Fruit fly (Drosophila melanogaster) whole organism, embryonic: Measurements from ENCODE around the gene RpS7.

Experiments
- Ada2b ChIP-seq: fragments of 200-800 bp; sonication (Bioruptor generic); IDR thresholded peaks from 2 replicates; pipeline ENCODE4 v1.3.6; 2022; ENCODE audit warnings: missing biosample characterization, missing genetic modification characterization
- Atf3 ChIP-seq: fragments of 200-800 bp; sonication (Bioruptor generic); optimal IDR thresholded peaks from 3 replicates; lab custom pipeline; 2016; ENCODE audit warnings: missing biosample characterization, missing genetic modification characterization
- CG10431 ChIP-seq: fragments of 200-800 bp; sonication (Bioruptor generic); optimal IDR thresholded peaks from 3 replicates; lab custom pipeline; 2018; ENCODE audit warnings: missing biosample characterization, mild to moderate bottlenecking, missing genetic modification characterization
- CG10979 ChIP-seq: fragments of 200-800 bp; sonication (Bioruptor generic); optimal IDR thresholded peaks from 2 replicates; lab custom pipeline; 2018; ENCODE audit warnings: missing biosample characterization, mild to moderate bottlenecking, missing genetic modification characterization, moderate library complexity
- CG11398 ChIP-seq: fragments of 200-800 bp; sonication (Bioruptor generic); optimal IDR thresholded peaks from 2 replicates; lab custom pipeline; 2016; ENCODE audit warnings: missing biosample characterization, missing genetic modification characterization
- CG12104 ChIP-seq: fragments of 200-800 bp; sonication (Bioruptor generic); optimal IDR thresholded peaks from 3 replicates; lab custom pipeline; 2016; ENCODE audit warnings: missing biosample characterization, missing genetic modification characterization
- CG13775 ChIP-seq: fragments of 200-800 bp; sonication (Bioruptor generic); optimal IDR thresholded peaks from 3 replicates; lab custom pipeline; 2017; ENCODE audit warnings: missing biosample characterization, mild to moderate bottlenecking, missing genetic modification characterization
- CG1647 ChIP-seq: fragments of 200-800 bp; sonication (Bioruptor generic); optimal IDR thresholded peaks from 3 replicates; lab custom pipeline; 2016; ENCODE audit warnings: missing biosample characterization, missing genetic modification characterization
- CG17359 ChIP-seq: fragments of 200-800 bp; sonication (Bioruptor generic); optimal IDR thresholded peaks from 3 replicates; lab custom pipeline; 2018; ENCODE audit warnings: missing biosample characterization, mild to moderate bottlenecking, missing genetic modification characterization, moderate library complexity
- CG34422 ChIP-seq: fragments of 200-800 bp; sonication (Bioruptor generic); IDR thresholded peaks from 3 replicates; pipeline ENCODE4 v1.3.6; 2022; ENCODE audit warnings: missing biosample characterization, missing genetic modification characterization
- CG4360 ChIP-seq: fragments of 200-800 bp; sonication (Bioruptor generic); IDR thresholded peaks from 2 replicates; pipeline ENCODE4 v1.3.6; 2022; ENCODE audit warnings: missing biosample characterization, missing genetic modification characterization
- CG4617 ChIP-seq: fragments of 200-800 bp; sonication (Bioruptor generic); optimal IDR thresholded peaks from 3 replicates; lab custom pipeline; 2016; ENCODE audit warnings: missing biosample characterization, missing genetic modification characterization, borderline replicate concordance
- CG5245 ChIP-seq: fragments of 200-800 bp; sonication (Bioruptor generic); optimal IDR thresholded peaks from 3 replicates; lab custom pipeline; 2016; ENCODE audit warnings: missing biosample characterization, missing genetic modification characterization
- CG6854 ChIP-seq: fragments of 200-800 bp; sonication (Bioruptor generic); optimal IDR thresholded peaks from 3 replicates; lab custom pipeline; 2017; ENCODE audit warnings: missing biosample characterization, mild to moderate bottlenecking, missing genetic modification characterization
- CG7786 ChIP-seq: fragments of 200-800 bp; sonication (Bioruptor generic); optimal IDR thresholded peaks from 2 replicates; lab custom pipeline; 2016; ENCODE audit warnings: missing biosample characterization, missing genetic modification characterization
- CG9609 ChIP-seq: fragments of 200-800 bp; sonication (Bioruptor generic); optimal IDR thresholded peaks from 3 replicates; lab custom pipeline; 2016; ENCODE audit warnings: missing biosample characterization, missing genetic modification characterization
- CG9876 ChIP-seq: fragments of 200-800 bp; sonication (Bioruptor generic); optimal IDR thresholded peaks from 2 replicates; lab custom pipeline; 2016; ENCODE audit warnings: missing biosample characterization, missing genetic modification characterization
- CG9932 ChIP-seq: fragments of 200-800 bp; sonication (Bioruptor generic); IDR thresholded peaks from 2 replicates; pipeline ENCODE4 v1.3.6; 2022; ENCODE audit warnings: missing biosample characterization, missing genetic modification characterization
- CTCF ChIP-seq: fragments of 200-800 bp; sonication (Bioruptor generic); optimal IDR thresholded peaks from 2 replicates; lab custom pipeline; 2017; ENCODE audit warnings: missing biosample characterization, mild to moderate bottlenecking, missing genetic modification characterization, moderate library complexity
- Dip2 ChIP-seq: fragments of 200-800 bp; sonication (Bioruptor generic); IDR thresholded peaks from 2 replicates; pipeline ENCODE4 v1.3.6; 2022; ENCODE audit warnings: missing biosample characterization, missing genetic modification characterization
- Dref ChIP-seq: fragments of 200-800 bp; sonication (Bioruptor generic); IDR thresholded peaks from 2 replicates; pipeline ENCODE4 v1.3.6; 2022; ENCODE audit warnings: missing biosample characterization, missing genetic modification characterization
- ERR ChIP-seq: fragments of 200-800 bp; sonication (Bioruptor generic); optimal IDR thresholded peaks from 2 replicates; lab custom pipeline; 2016; ENCODE audit warnings: missing biosample characterization, missing genetic modification characterization
- HLH3B ChIP-seq: fragments of 200-800 bp; sonication (Bioruptor generic); IDR thresholded peaks from 2 replicates; pipeline ENCODE4 v1.3.6; 2022; ENCODE audit warnings: missing biosample characterization, missing genetic modification characterization
- HLHmδ ChIP-seq: fragments of 200-800 bp; sonication (Bioruptor generic); optimal IDR thresholded peaks from 2 replicates; lab custom pipeline; 2018; ENCODE audit warnings: missing biosample characterization, mild to moderate bottlenecking, missing genetic modification characterization, moderate library complexity
- Hr3 ChIP-seq: fragments of 200-800 bp; sonication (Bioruptor generic); optimal IDR thresholded peaks from 3 replicates; lab custom pipeline; 2016; ENCODE audit warnings: missing biosample characterization, missing genetic modification characterization
- Hr51 ChIP-seq, 2 experiments: fragments of 200-800 bp; sonication (Bioruptor generic); optimal IDR thresholded peaks; 2 replicates in 1 of 2; 3 replicates in 1 of 2; lab custom pipeline; 2016 to 2018; ENCODE audit warnings: missing biosample characterization in 2 of 2, missing genetic modification characterization in 2 of 2, mild to moderate bottlenecking in 1 of 2, moderate library complexity in 1 of 2
- Poxn ChIP-seq: fragments of 200-800 bp; sonication (Bioruptor generic); IDR thresholded peaks from 2 replicates; pipeline ENCODE4 v1.3.6; 2022; ENCODE audit warnings: missing biosample characterization, missing genetic modification characterization
- Sin3A ChIP-seq: fragments of >200 bp; optimal IDR thresholded peaks from 2 replicates; lab custom pipeline; 2018
- Sry-δ ChIP-seq: fragments of 200-800 bp; sonication (Bioruptor generic); optimal IDR thresholded peaks from 2 replicates; lab custom pipeline; 2016; ENCODE audit warnings: missing biosample characterization, missing genetic modification characterization
- TFAM ChIP-seq: fragments of 200-800 bp; sonication (Bioruptor generic); optimal IDR thresholded peaks from 2 replicates; lab custom pipeline; 2017; ENCODE audit warnings: missing biosample characterization, missing genetic modification characterization, inconsistent platforms
- Xrp1 ChIP-seq: fragments of 200-800 bp; sonication (Bioruptor generic); IDR thresholded peaks from 2 replicates; pipeline ENCODE4 v1.3.6; 2022; ENCODE audit warnings: missing biosample characterization, missing genetic modification characterization
- bbx ChIP-seq: fragments of 200-800 bp; sonication (Bioruptor generic); IDR thresholded peaks from 2 replicates; pipeline ENCODE4 v1.3.6; 2022; ENCODE audit warnings: missing biosample characterization, missing genetic modification characterization; ENCODE audit not compliant: partially characterized antibody
- btn ChIP-seq: fragments of 200-800 bp; sonication (Bioruptor generic); optimal IDR thresholded peaks from 2 replicates; lab custom pipeline; 2016; ENCODE audit warnings: missing biosample characterization, missing genetic modification characterization
- cato ChIP-seq: fragments of 200-800 bp; sonication (Bioruptor generic); optimal IDR thresholded peaks from 2 replicates; lab custom pipeline; 2016; ENCODE audit warnings: missing biosample characterization, missing genetic modification characterization, borderline replicate concordance
- chinmo ChIP-seq: fragments of 200-800 bp; sonication (Bioruptor generic); IDR thresholded peaks from 4 replicates; pipeline ENCODE4 v1.3.6; 2022; ENCODE audit warnings: missing biosample characterization, missing genetic modification characterization; ENCODE audit not compliant: partially characterized antibody
- fd3F ChIP-seq: fragments of 200-800 bp; sonication (Bioruptor generic); optimal IDR thresholded peaks from 2 replicates; lab custom pipeline; 2018; ENCODE audit warnings: missing biosample characterization, mild to moderate bottlenecking, missing genetic modification characterization, moderate library complexity
- gcm ChIP-seq: fragments of 200-800 bp; sonication (Bioruptor generic); optimal IDR thresholded peaks from 2 replicates; lab custom pipeline; 2019; ENCODE audit warnings: missing biosample characterization, mild to moderate bottlenecking, missing genetic modification characterization, moderate library complexity
- gsb ChIP-seq: fragments of 200-800 bp; sonication (Bioruptor generic); IDR thresholded peaks from 2 replicates; pipeline ENCODE4 v1.3.6; 2022; ENCODE audit warnings: missing biosample characterization, missing genetic modification characterization
- gt ChIP-seq: fragments of 200-800 bp; sonication (Bioruptor generic); IDR thresholded peaks from 2 replicates; pipeline ENCODE4 v1.3.6; 2022; ENCODE audit warnings: missing biosample characterization, missing genetic modification characterization
- ken ChIP-seq: fragments of 200-800 bp; sonication (Bioruptor generic); IDR thresholded peaks from 3 replicates; pipeline ENCODE4 v1.3.6; 2022; ENCODE audit warnings: missing biosample characterization, missing genetic modification characterization
- org-1 ChIP-seq: fragments of 200-800 bp; sonication (Bioruptor generic); optimal IDR thresholded peaks from 2 replicates; lab custom pipeline; 2017; ENCODE audit warnings: missing biosample characterization, missing genetic modification characterization
- pan ChIP-seq, 4 experiments: fragments of >200 bp in 3 of 4; fragments of 200-800 bp in 1 of 4; sonication (Bioruptor generic) in 1 of 4; optimal IDR thresholded peaks in 3 of 4; IDR thresholded peaks in 1 of 4; 2 replicates each; pipeline versions ENCODE4 v1.3.6 to Lab custom; 2017 to 2022; ENCODE audit warnings: missing biosample characterization in 2 of 4, missing genetic modification characterization in 2 of 4, mixed read lengths in 1 of 4
- prd ChIP-seq, 3 experiments: fragments of >200 bp in 2 of 3; fragments of 200-800 bp in 1 of 3; sonication (Bioruptor generic) in 1 of 3; optimal IDR thresholded peaks in 2 of 3; IDR thresholded peaks in 1 of 3; 2 replicates in 2 of 3; 3 replicates in 1 of 3; pipeline versions ENCODE4 v1.3.6 to Lab custom; 2017 to 2022; ENCODE audit warnings: missing biosample characterization in 1 of 3, missing genetic modification characterization in 1 of 3
- psq ChIP-seq: fragments of 200-800 bp; sonication (Bioruptor generic); optimal IDR thresholded peaks from 2 replicates; lab custom pipeline; 2017; ENCODE audit warnings: missing biosample characterization, missing genetic modification characterization
- ranshi ChIP-seq: fragments of 200-800 bp; sonication (Bioruptor generic); IDR thresholded peaks from 2 replicates; pipeline ENCODE4 v1.3.6; 2022; ENCODE audit warnings: missing biosample characterization, missing genetic modification characterization
- sna ChIP-seq: fragments of 200-800 bp; sonication (Bioruptor generic); IDR thresholded peaks from 2 replicates; pipeline ENCODE4 v1.3.6; 2022; ENCODE audit warnings: missing biosample characterization, missing genetic modification characterization; ENCODE audit not compliant: partially characterized antibody
- so ChIP-seq: fragments of 200-800 bp; sonication (Bioruptor generic); IDR thresholded peaks from 3 replicates; pipeline ENCODE4 v1.3.6; 2022; ENCODE audit warnings: missing biosample characterization, missing genetic modification characterization
- stc ChIP-seq: fragments of 200-800 bp; sonication (Bioruptor generic); IDR thresholded peaks from 2 replicates; pipeline ENCODE4 v1.3.6; 2022; ENCODE audit warnings: missing biosample characterization, missing genetic modification characterization
- zf30C ChIP-seq: fragments of 200-800 bp; sonication (Bioruptor generic); optimal IDR thresholded peaks from 3 replicates; lab custom pipeline; 2018; ENCODE audit warnings: missing biosample characterization, mild to moderate bottlenecking, missing genetic modification characterization

RpS7 gene

DNA sequence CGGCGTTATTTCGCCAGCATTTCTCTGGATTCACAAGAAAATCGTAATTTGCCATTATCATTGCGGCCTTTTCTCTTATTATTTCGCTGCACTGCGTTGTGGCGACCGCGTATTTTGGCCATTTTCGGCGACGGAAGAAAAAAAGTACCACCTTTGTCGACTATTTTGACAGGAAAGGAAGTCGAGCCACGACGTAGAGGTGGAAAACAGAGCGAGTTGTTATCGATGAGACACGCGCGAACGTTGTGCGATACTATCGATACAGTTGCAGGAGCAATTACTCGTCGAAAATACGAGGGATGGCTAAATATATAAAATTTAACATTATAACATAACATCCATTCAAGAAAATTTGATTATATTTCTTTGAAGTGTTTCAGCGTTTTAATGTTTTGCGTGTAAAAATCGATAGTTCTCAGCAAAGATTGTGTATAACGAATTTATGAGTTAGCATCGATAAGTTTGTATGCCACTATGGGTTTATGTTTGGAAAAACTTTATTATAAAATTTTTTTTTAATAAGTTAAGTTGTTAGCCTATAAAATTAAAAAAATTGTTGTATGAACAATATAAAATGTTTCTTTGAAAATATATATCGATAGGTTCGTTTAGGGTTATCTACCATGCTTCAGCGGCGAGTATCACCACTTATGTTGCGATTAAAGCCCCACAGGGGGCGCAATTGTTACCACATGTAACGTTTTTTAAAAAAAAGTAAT is at the start of gene RpS7:
Gene RpS7 (minus strand): TSS at position 255 of the 719 bp plus-strand sequence.
- TF ChIP-seq pan (optimal IDR thresholded peaks at IDR 0.05; lab: Kevin White, UChicago) (no peak), pan (GFP tag; optimal IDR thresholded peaks at IDR 0.05 in 1 of 2, IDR thresholded peaks at IDR 0.05 in 1 of 2) (peak in 1 of 2 experiments; percentile 80), stc (GFP tag; lab: Robert Waterston, UW) (peak; percentile 76), prd (optimal IDR thresholded peaks at IDR 0.05; lab: Kevin White, UChicago) (no peak), prd (GFP tag; IDR thresholded peaks at IDR 0.05; lab: Robert Waterston, UW) (peak; percentile 44; the same call in 1 of the 3 replicates), CG34422 (peak; percentile 68; the same call in 2 of the 3 replicates), gt (peak; percentile 17; the same call in 1 of the 2 replicates), CG17359 (tag; lab: Kevin White, UChicago) (peak; percentile 67), cato (GFP tag; lab: Kevin White, UChicago) (peak; percentile 20), Sry-δ (peak; percentile 93), fd3F (peak; percentile 51), Hr51 (GFP tag; optimal IDR thresholded peaks at IDR 0.05; lab: Kevin White, UChicago) (peak; percentile 13 to 57), CG9932 (GFP tag; lab: Robert Waterston, UW) (peak; percentile 86), CG11398 (GFP tag; lab: Kevin White, UChicago) (peak; percentile 41), HLHmδ (GFP tag; lab: Kevin White, UChicago) (peak; percentile 96), ERR (GFP tag; lab: Kevin White, UChicago) (no peak), CG7786 (GFP tag; lab: Kevin White, UChicago) (no peak), Poxn (GFP tag; lab: Robert Waterston, UW) (peak; percentile 21; the same call in 1 of the 2 replicates), CG12104 (GFP tag; lab: Kevin White, UChicago) (peak; percentile 70), CG1647 (GFP tag; lab: Kevin White, UChicago) (peak; percentile 30), Dip2 (no peak), CG13775 (GFP tag; lab: Kevin White, UChicago) (peak; percentile 86), gcm (GFP tag; lab: Kevin White, UChicago) (peak; percentile 74), bbx (peak; percentile 96), Xrp1 (peak; percentile 29; the same call in 1 of the 2 replicates), Atf3 (GFP tag; lab: Kevin White, UChicago) (no peak), gsb (peak; percentile 71), CG10979 (tag; lab: Kevin White, UChicago) (peak; percentile 39), Ada2b (GFP tag; lab: Robert Waterston, UW) (peak; percentile 50; the same call in 1 of the 2 replicates), psq (GFP tag; lab: Kevin White, UChicago) (no peak), Dref (peak; percentile 82), TFAM (GFP tag; lab: Kevin White, UChicago) (peak; percentile 20), Hr3 (GFP tag; lab: Kevin White, UChicago) (peak; percentile 38), Sin3A (lab: Kevin White, UChicago) (peak; percentile 73), zf30C (GFP tag; lab: Kevin White, UChicago) (no peak), HLH3B (GFP tag; lab: Robert Waterston, UW) (peak; percentile 70), CG4360 (peak; percentile 43; the same call in 1 of the 2 replicates), sna (peak; percentile 99), so (0 out of 3 replicates have a peak, but pooled peaks have one; percentile 31), org-1 (peak; percentile 65), CG6854 (GFP tag; lab: Kevin White, UChicago) (peak; percentile 76), ken (GFP tag; lab: Robert Waterston, UW) (peak; percentile 71; the same call in 2 of the 3 replicates), chinmo (peak; percentile 93; the same call in 2 of the 4 replicates), CG9609 (GFP tag; lab: Kevin White, UChicago) (no peak), CG10431 (GFP tag; lab: Kevin White, UChicago) (peak; percentile 77), CG4617 (GFP tag; lab: Kevin White, UChicago) (peak; percentile 2), CG5245 (GFP tag; lab: Kevin White, UChicago) (peak; percentile 35), CG9876 (GFP tag; lab: Kevin White, UChicago) (peak; percentile 38), CTCF (GFP tag; lab: Kevin White, UChicago) (peak; percentile 92), btn (GFP tag; lab: Kevin White, UChicago) (peak; percentile 28), ranshi (GFP tag; lab: Robert Waterston, UW) (peak; percentile 80)
